Worm (Caenorhabditis elegans) whole organism, early embryonic: ENCODE data around the gene F09G2.2.

Source experiments
- ama-1 ChIP-seq: fragments of 150-350 bp; optimal IDR thresholded peaks from 2 replicates; lab custom pipeline; 2014
- ceh-13 ChIP-seq: fragments of 200-800 bp; sonication (Bioruptor generic); optimal IDR thresholded peaks from 2 replicates; lab custom pipeline; 2018; ENCODE audit warnings: mild to moderate bottlenecking, missing genetic modification characterization, missing compliant biosample characterization
- ets-7 ChIP-seq: sonication (generic microtip); optimal IDR thresholded peaks from 2 replicates; lab custom pipeline; 2016; ENCODE audit warnings: missing genotype, missing genetic modification characterization, missing compliant biosample characterization
- flt-1 ChIP-seq: fragments of 200-800 bp; sonication (Bioruptor generic); IDR thresholded peaks from 2 replicates; pipeline ENCODE4 v1.3.6; 2022; ENCODE audit warnings: missing genetic modification characterization, missing compliant biosample characterization
- pes-1 ChIP-seq: fragments of 200-800 bp; sonication (Bioruptor generic); IDR thresholded peaks from 2 replicates; pipeline ENCODE4 v1.3.6; 2022; ENCODE audit warnings: missing genetic modification reagents, missing genetic modification characterization, missing compliant biosample characterization
- scrt-1 ChIP-seq: fragments of 200-800 bp; sonication (Bioruptor generic); IDR thresholded peaks from 2 replicates; pipeline ENCODE4 v1.3.6; 2022; ENCODE audit warnings: missing genetic modification characterization, missing compliant biosample characterization
- sea-1 ChIP-seq: fragments of 200-800 bp; sonication (Bioruptor generic); conservative IDR thresholded peaks from 2 replicates; pipeline ENCODE4 v1.3.6; 2022; ENCODE audit warnings: missing genetic modification characterization, missing compliant biosample characterization
- tbx-37 ChIP-seq: fragments of 200-800 bp; sonication (Bioruptor generic); conservative IDR thresholded peaks from 2 replicates; pipeline ENCODE4 v1.3.6; 2022; ENCODE audit warnings: missing genetic modification reagents, missing genetic modification characterization, missing compliant biosample characterization

DNA sequence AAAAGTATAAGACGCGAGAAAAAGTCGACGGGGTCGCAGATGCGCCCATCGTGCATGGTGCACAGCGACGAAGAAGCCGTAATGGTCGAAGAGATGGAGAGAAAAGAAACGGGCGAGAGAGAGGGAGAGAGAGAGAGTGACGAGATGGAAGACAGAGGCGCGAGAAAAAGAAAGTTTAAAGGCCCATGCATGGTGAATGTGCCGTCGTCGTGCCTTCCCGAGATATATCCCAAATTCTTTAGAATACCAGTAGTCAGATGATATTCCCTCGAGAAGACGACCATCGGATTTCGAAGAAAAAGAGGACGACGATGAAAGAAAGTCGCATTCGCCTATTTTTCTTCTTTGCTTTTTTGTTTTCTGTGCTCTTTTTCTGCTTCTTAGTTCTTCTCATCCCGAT lies 19.3 kb downstream of the F09G2.2 start:
- TF ChIP-seq ama-1 (no peak), flt-1 (GFP tag; lab: Robert Waterston, UW) (no peak), scrt-1 (no peak), ets-7 (tag; lab: Kevin White, UChicago) (no peak), tbx-37 (GFP tag; lab: Robert Waterston, UW) (no peak), sea-1 (no peak), pes-1 (GFP tag; lab: Robert Waterston, UW) (no peak), ceh-13 (no peak)
